ENCODE assay signal across 1 fruit fly cellular context in the genomic region with DNA sequence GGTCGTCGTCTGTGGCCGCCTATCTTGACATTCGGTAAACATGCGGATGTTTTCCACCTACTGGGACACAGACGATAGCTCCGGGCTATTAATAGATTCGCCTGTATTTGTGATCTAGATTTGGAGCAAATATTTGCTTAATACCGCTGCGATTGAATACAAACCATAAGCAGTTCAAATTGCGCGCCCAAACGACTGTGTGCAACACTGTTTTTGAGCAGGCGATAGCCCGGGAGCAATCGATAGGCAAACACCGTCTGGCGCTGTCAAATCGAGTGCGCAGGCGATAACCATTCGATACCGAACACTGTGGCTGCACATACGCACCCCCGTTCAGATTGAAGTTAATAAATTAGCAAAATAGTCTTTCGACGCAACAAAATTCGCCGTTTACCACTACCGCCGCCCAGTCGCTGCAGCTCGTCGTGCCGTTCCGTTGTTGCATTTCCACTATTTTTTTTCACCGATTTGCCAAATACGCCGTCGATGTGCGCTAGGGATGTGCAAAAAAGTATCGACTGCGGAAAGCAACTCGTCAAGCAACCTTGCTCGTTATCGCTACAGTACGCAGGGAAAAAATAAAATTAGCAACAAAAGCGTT.
TF ChIP-seq lines count a peak whose summit lies in the region.

A gene (plus strand): TSS at position 293 of the 601 bp plus-strand sequence.

TF ChIP-seq in whole organism, embryonic, 481 proteins besides CTCF, POLR2A, EP300 and RAD21 (continued from another document and continues in another):
- TF ChIP-seq Ets97D (GFP tag; optimal IDR thresholded peaks at IDR 0.05; lab: Kevin White, UChicago) = peak; percentile 75
- peak; percentile 60 for TF ChIP-seq lab (GFP tag; optimal IDR thresholded peaks at IDR 0.05; lab: Kevin White, UChicago)
- peak; percentile 40 for TF ChIP-seq ERR (GFP tag; optimal IDR thresholded peaks at IDR 0.05; lab: Kevin White, UChicago)
- no peak for TF ChIP-seq dan (GFP tag; IDR thresholded peaks at IDR 0.05; lab: Robert Waterston, UW)
- no peak for TF ChIP-seq sd (tag; optimal IDR thresholded peaks at IDR 0.05; lab: Kevin White, UChicago)
- TF ChIP-seq hth (optimal IDR thresholded peaks at IDR 0.05; lab: Kevin White, UChicago) = no peak
- TF ChIP-seq chn (GFP tag; optimal IDR thresholded peaks at IDR 0.05; lab: Kevin White, UChicago) = peak; percentile 3
- peak; percentile 95 for TF ChIP-seq hb (GFP tag; IDR thresholded peaks at IDR 0.05; lab: Robert Waterston, UW; ENCODE audit: partially characterized antibody)
- no peak for TF ChIP-seq C15 (GFP tag; IDR thresholded peaks at IDR 0.05; lab: Robert Waterston, UW)
- TF ChIP-seq Adf1 (GFP tag; IDR thresholded peaks at IDR 0.05; lab: Robert Waterston, UW) = peak; percentile 42
- TF ChIP-seq CG3838 (GFP tag; optimal IDR thresholded peaks at IDR 0.05; lab: Kevin White, UChicago) = no peak
- no peak for TF ChIP-seq Nf-YA (GFP tag; IDR thresholded peaks at IDR 0.05; lab: Robert Waterston, UW)
- no peak for TF ChIP-seq ind (GFP tag; optimal IDR thresholded peaks at IDR 0.05; lab: Kevin White, UChicago)
- peak; percentile 23 for TF ChIP-seq shn (GFP tag; optimal IDR thresholded peaks at IDR 0.05; lab: Kevin White, UChicago)
- TF ChIP-seq maf-S (GFP tag; optimal IDR thresholded peaks at IDR 0.05; lab: Kevin White, UChicago) = peak; percentile 10
- TF ChIP-seq MESR4 (GFP tag; optimal IDR thresholded peaks at IDR 0.05; lab: Kevin White, UChicago) = peak; percentile 88
- no peak for TF ChIP-seq otp (GFP tag; IDR thresholded peaks at IDR 0.05; lab: Robert Waterston, UW)
- TF ChIP-seq BEAF-32 (GFP tag; optimal IDR thresholded peaks at IDR 0.05; lab: Kevin White, UChicago) = peak; percentile 99
- peak; percentile 97 for TF ChIP-seq CG2116 (GFP tag; optimal IDR thresholded peaks at IDR 0.05; lab: Kevin White, UChicago)
- TF ChIP-seq Atf6 (GFP tag; IDR thresholded peaks at IDR 0.05; lab: Robert Waterston, UW) = peak; percentile 29; the same call in 1 of the 2 replicates
- peak; percentile 92 for TF ChIP-seq CG13287 (GFP tag; IDR thresholded peaks at IDR 0.05; lab: Robert Waterston, UW; ENCODE audit: partially characterized antibody)
- peak; percentile 38; the same call in 1 of the 2 replicates for TF ChIP-seq E2f1 (GFP tag; IDR thresholded peaks at IDR 0.05; lab: Robert Waterston, UW)
- peak; percentile 38 for TF ChIP-seq CG14710 (tag; optimal IDR thresholded peaks at IDR 0.05; lab: Kevin White, UChicago)
- TF ChIP-seq CG16863 (GFP tag; optimal IDR thresholded peaks at IDR 0.05; lab: Kevin White, UChicago) = peak; percentile 11
- TF ChIP-seq yki (optimal IDR thresholded peaks at IDR 0.05; lab: Kevin White, UChicago) = no peak
- TF ChIP-seq chif (GFP tag; optimal IDR thresholded peaks at IDR 0.05; lab: Kevin White, UChicago) = peak in 1 of 2 experiments; percentile 26
- peak; percentile 36 for TF ChIP-seq CG3995 (GFP tag; optimal IDR thresholded peaks at IDR 0.05; lab: Kevin White, UChicago)
- no peak for TF ChIP-seq h (optimal IDR thresholded peaks at IDR 0.05; lab: Kevin White, UChicago)
- no peak for TF ChIP-seq CG14441 (GFP tag; IDR thresholded peaks at IDR 0.05; lab: Robert Waterston, UW)
- peak; percentile 43 for TF ChIP-seq fd64A (GFP tag; optimal IDR thresholded peaks at IDR 0.05; lab: Kevin White, UChicago)
- peak; percentile 43 for TF ChIP-seq phol (tag; optimal IDR thresholded peaks at IDR 0.05; lab: Kevin White, UChicago)
- TF ChIP-seq CG7839 (tag; optimal IDR thresholded peaks at IDR 0.05; lab: Kevin White, UChicago) = peak; percentile 17
- no peak for TF ChIP-seq CG14050 (GFP tag; IDR thresholded peaks at IDR 0.05; lab: Robert Waterston, UW)
- peak; percentile 53 for TF ChIP-seq Mad (GFP tag; optimal IDR thresholded peaks at IDR 0.05; lab: Kevin White, UChicago)
- peak; percentile 59 for TF ChIP-seq CG13296 (GFP tag; optimal IDR thresholded peaks at IDR 0.05; lab: Kevin White, UChicago)
- TF ChIP-seq Hsf (GFP tag; optimal IDR thresholded peaks at IDR 0.05; lab: Kevin White, UChicago) = peak; percentile 16
- TF ChIP-seq jigr1 (GFP tag; IDR thresholded peaks at IDR 0.05; lab: Robert Waterston, UW) = no peak
- no peak for TF ChIP-seq Doc2 (GFP tag; IDR thresholded peaks at IDR 0.05; lab: Robert Waterston, UW)
- TF ChIP-seq CG4730 (GFP tag; IDR thresholded peaks at IDR 0.05; lab: Robert Waterston, UW) = no peak
- peak; percentile 93 for TF ChIP-seq CG34224 (GFP tag; IDR thresholded peaks at IDR 0.05; lab: Robert Waterston, UW; ENCODE audit: partially characterized antibody)
- peak; percentile 27 for TF ChIP-seq ems (GFP tag; optimal IDR thresholded peaks at IDR 0.05; lab: Kevin White, UChicago)
- TF ChIP-seq Hey (tag; optimal IDR thresholded peaks at IDR 0.05; lab: Kevin White, UChicago) = no peak
- no peak for TF ChIP-seq CG15696 (tag; optimal IDR thresholded peaks at IDR 0.05; lab: Kevin White, UChicago)
- TF ChIP-seq CG10462 (GFP tag; optimal IDR thresholded peaks at IDR 0.05; lab: Kevin White, UChicago) = no peak
- no peak for TF ChIP-seq CG1602 (GFP tag; optimal IDR thresholded peaks at IDR 0.05; lab: Kevin White, UChicago)
- TF ChIP-seq Eip74EF (GFP tag; optimal IDR thresholded peaks at IDR 0.05; lab: Kevin White, UChicago) = no peak
- TF ChIP-seq dati (GFP tag; IDR thresholded peaks at IDR 0.05; lab: Robert Waterston, UW) = no peak
- no peak; the same call in 2 of the 3 replicates for TF ChIP-seq CG34422 (GFP tag; IDR thresholded peaks at IDR 0.05; lab: Robert Waterston, UW)
- peak; percentile 95 for TF ChIP-seq Dll (GFP tag; IDR thresholded peaks at IDR 0.05; lab: Robert Waterston, UW; ENCODE audit: partially characterized antibody)
- TF ChIP-seq crc (GFP tag; optimal IDR thresholded peaks at IDR 0.05; lab: Kevin White, UChicago) = no peak
- TF ChIP-seq Dp (GFP tag; optimal IDR thresholded peaks at IDR 0.05; lab: Kevin White, UChicago) = peak; percentile 97
- peak; percentile 98 for TF ChIP-seq Sin3A (optimal IDR thresholded peaks at IDR 0.05; lab: Kevin White, UChicago)
- TF ChIP-seq CG6654 (GFP tag; optimal IDR thresholded peaks at IDR 0.05; lab: Kevin White, UChicago) = no peak
- no peak for TF ChIP-seq CG12744 (GFP tag; optimal IDR thresholded peaks at IDR 0.05; lab: Kevin White, UChicago)
- no peak for TF ChIP-seq CG4360 (GFP tag; IDR thresholded peaks at IDR 0.05; lab: Robert Waterston, UW)
- TF ChIP-seq Spps (tag; optimal IDR thresholded peaks at IDR 0.05; lab: Kevin White, UChicago) = no peak
- peak; percentile 97 for TF ChIP-seq ato (GFP tag; IDR thresholded peaks at IDR 0.05; lab: Robert Waterston, UW; ENCODE audit: partially characterized antibody)
- TF ChIP-seq Hr78 (GFP tag; optimal IDR thresholded peaks at IDR 0.05; lab: Kevin White, UChicago) = no peak
- TF ChIP-seq CG9876 (GFP tag; optimal IDR thresholded peaks at IDR 0.05; lab: Kevin White, UChicago) = no peak
- TF ChIP-seq CG6765 (GFP tag; optimal IDR thresholded peaks at IDR 0.05; lab: Kevin White, UChicago) = no peak
- peak; percentile 5 for TF ChIP-seq PHDP (tag; optimal IDR thresholded peaks at IDR 0.05; lab: Kevin White, UChicago)
- peak; percentile 47 for TF ChIP-seq fu2 (GFP tag; optimal IDR thresholded peaks at IDR 0.05; lab: Kevin White, UChicago)
- no peak for TF ChIP-seq CG6683 (GFP tag; optimal IDR thresholded peaks at IDR 0.05; lab: Kevin White, UChicago)
- peak; percentile 17 for TF ChIP-seq Blimp-1 (GFP tag; optimal IDR thresholded peaks at IDR 0.05; lab: Kevin White, UChicago)
- TF ChIP-seq CG30403 (GFP tag; optimal IDR thresholded peaks at IDR 0.05; lab: Kevin White, UChicago) = peak; percentile 45
- TF ChIP-seq CG17361 (GFP tag; IDR thresholded peaks at IDR 0.05; lab: Robert Waterston, UW) = peak; percentile 38; the same call in 2 of the 3 replicates
- TF ChIP-seq gem (tag; optimal IDR thresholded peaks at IDR 0.05; lab: Kevin White, UChicago) = peak; percentile 9
- peak; percentile 55 for TF ChIP-seq caup (GFP tag; optimal IDR thresholded peaks at IDR 0.05; lab: Kevin White, UChicago; ENCODE audit: severe bottlenecking)
- no peak for TF ChIP-seq CG7745 (tag; optimal IDR thresholded peaks at IDR 0.05; lab: Kevin White, UChicago)
- TF ChIP-seq zen (tag; optimal IDR thresholded peaks at IDR 0.05; lab: Kevin White, UChicago) = peak; percentile 48
- TF ChIP-seq so (GFP tag; IDR thresholded peaks at IDR 0.05; lab: Robert Waterston, UW) = 0 out of 3 replicates have a peak, but pooled peaks have one; percentile 9
- no peak for TF ChIP-seq D19B (GFP tag; optimal IDR thresholded peaks at IDR 0.05; lab: Kevin White, UChicago)
- no peak for TF ChIP-seq CG18011 (GFP tag; optimal IDR thresholded peaks at IDR 0.05; lab: Kevin White, UChicago)
- TF ChIP-seq CG18599 (GFP tag; optimal IDR thresholded peaks at IDR 0.05; lab: Kevin White, UChicago) = peak; percentile 37
- TF ChIP-seq D (optimal IDR thresholded peaks at IDR 0.05; lab: Kevin White, UChicago) = no peak
- no peak for TF ChIP-seq D (GFP tag; optimal IDR thresholded peaks at IDR 0.05; lab: Kevin White, UChicago)
- no peak for TF ChIP-seq org-1 (GFP tag; optimal IDR thresholded peaks at IDR 0.05; lab: Kevin White, UChicago)
- TF ChIP-seq exex (tag; optimal IDR thresholded peaks at IDR 0.05; lab: Kevin White, UChicago) = no peak
- TF ChIP-seq Lim3 (GFP tag; IDR thresholded peaks at IDR 0.05; lab: Robert Waterston, UW) = no peak
- peak; percentile 96 for TF ChIP-seq Bgb (GFP tag; IDR thresholded peaks at IDR 0.05; lab: Robert Waterston, UW; ENCODE audit: partially characterized antibody)
- TF ChIP-seq CG9215 (GFP tag; IDR thresholded peaks at IDR 0.05; lab: Robert Waterston, UW) = peak; percentile 48
- TF ChIP-seq CG5245 (GFP tag; optimal IDR thresholded peaks at IDR 0.05; lab: Kevin White, UChicago) = no peak
- TF ChIP-seq CG30020 (tag; optimal IDR thresholded peaks at IDR 0.05; lab: Kevin White, UChicago) = peak; percentile 27
- peak; percentile 37 for TF ChIP-seq Max (GFP tag; optimal IDR thresholded peaks at IDR 0.05; lab: Kevin White, UChicago)
- peak; percentile 64 for TF ChIP-seq MBD-R2 (GFP tag; IDR thresholded peaks at IDR 0.05; lab: Robert Waterston, UW)
- peak; percentile 44 for TF ChIP-seq H2.0 (GFP tag; IDR thresholded peaks at IDR 0.05; lab: Robert Waterston, UW)
- peak; percentile 54 for TF ChIP-seq row (GFP tag; IDR thresholded peaks at IDR 0.05; lab: Robert Waterston, UW)
- TF ChIP-seq CG32772 (GFP tag; IDR thresholded peaks at IDR 0.05; lab: Robert Waterston, UW) = peak; percentile 35; the same call in 1 of the 2 replicates
- TF ChIP-seq ranshi (GFP tag; IDR thresholded peaks at IDR 0.05; lab: Robert Waterston, UW) = peak; percentile 32; the same call in 1 of the 2 replicates
- TF ChIP-seq Dip3 (GFP tag; optimal IDR thresholded peaks at IDR 0.05; lab: Kevin White, UChicago) = peak; percentile 0
- peak; percentile 24; the same call in 1 of the 2 replicates for TF ChIP-seq wdn (GFP tag; IDR thresholded peaks at IDR 0.05; lab: Robert Waterston, UW)
- TF ChIP-seq Ssrp (tag; optimal IDR thresholded peaks at IDR 0.05; lab: Kevin White, UChicago) = no peak
- TF ChIP-seq ara (GFP tag; IDR thresholded peaks at IDR 0.05; lab: Robert Waterston, UW) = 0 out of 2 replicates have a peak, but pooled peaks have one; percentile 21
- peak; percentile 45; the same call in 1 of the 2 replicates for TF ChIP-seq seq (GFP tag; IDR thresholded peaks at IDR 0.05; lab: Robert Waterston, UW)
- TF ChIP-seq ttk (GFP tag; IDR thresholded peaks at IDR 0.05; lab: Robert Waterston, UW) = no peak; the same call in 1 of the 2 replicates
- peak; percentile 21 for TF ChIP-seq CG32532 (GFP tag; IDR thresholded peaks at IDR 0.05; lab: Robert Waterston, UW)
- TF ChIP-seq CG12236 (GFP tag; optimal IDR thresholded peaks at IDR 0.05; lab: Kevin White, UChicago) = no peak
- peak; percentile 92 for TF ChIP-seq CG6791 (GFP tag; IDR thresholded peaks at IDR 0.05; lab: Robert Waterston, UW; ENCODE audit: partially characterized antibody)
- peak; percentile 59 for TF ChIP-seq HLH54F (GFP tag; optimal IDR thresholded peaks at IDR 0.05; lab: Kevin White, UChicago)
- TF ChIP-seq CG14667 (GFP tag; IDR thresholded peaks at IDR 0.05; lab: Robert Waterston, UW) = no peak
- TF ChIP-seq CG7271 (tag; optimal IDR thresholded peaks at IDR 0.05; lab: Kevin White, UChicago) = no peak
- peak; percentile 20 for TF ChIP-seq CG16815 (GFP tag; optimal IDR thresholded peaks at IDR 0.05; lab: Kevin White, UChicago)
- TF ChIP-seq NK7.1 (GFP tag; optimal IDR thresholded peaks at IDR 0.05; lab: Kevin White, UChicago) = peak; percentile 1
- TF ChIP-seq CG5953 (GFP tag; IDR thresholded peaks at IDR 0.05; lab: Robert Waterston, UW) = no peak
- no peak for TF ChIP-seq CG4328 (GFP tag; optimal IDR thresholded peaks at IDR 0.05; lab: Kevin White, UChicago)
- TF ChIP-seq dysf (GFP tag; IDR thresholded peaks at IDR 0.05; lab: Robert Waterston, UW) = peak; percentile 47; the same call in 1 of the 3 replicates
- no peak for TF ChIP-seq CG18262 (tag; optimal IDR thresholded peaks at IDR 0.05; lab: Kevin White, UChicago)
- TF ChIP-seq Oli (tag; optimal IDR thresholded peaks at IDR 0.05; lab: Kevin White, UChicago) = no peak
- TF ChIP-seq CG10543 (GFP tag; optimal IDR thresholded peaks at IDR 0.05; lab: Kevin White, UChicago) = peak; percentile 33
- TF ChIP-seq CG10321 (GFP tag; IDR thresholded peaks at IDR 0.05; lab: Robert Waterston, UW) = no peak
- no peak for TF ChIP-seq TFAM (GFP tag; optimal IDR thresholded peaks at IDR 0.05; lab: Kevin White, UChicago)
- TF ChIP-seq D19A (tag; optimal IDR thresholded peaks at IDR 0.05; lab: Kevin White, UChicago) = no peak
- no peak for TF ChIP-seq CG43689 (GFP tag; IDR thresholded peaks at IDR 0.05; lab: Robert Waterston, UW)
- peak; percentile 30 for TF ChIP-seq sug (tag; optimal IDR thresholded peaks at IDR 0.05; lab: Kevin White, UChicago)
- TF ChIP-seq Fer2 (tag; optimal IDR thresholded peaks at IDR 0.05; lab: Kevin White, UChicago) = no peak
- TF ChIP-seq gsb-n (tag; optimal IDR thresholded peaks at IDR 0.05; lab: Kevin White, UChicago) = peak; percentile 30
- TF ChIP-seq CG11723 (GFP tag; optimal IDR thresholded peaks at IDR 0.05; lab: Kevin White, UChicago) = no peak
- TF ChIP-seq peb (GFP tag; IDR thresholded peaks at IDR 0.05; lab: Robert Waterston, UW) = no peak
- peak; percentile 27 for TF ChIP-seq CG9437 (GFP tag; optimal IDR thresholded peaks at IDR 0.05; lab: Kevin White, UChicago)
- TF ChIP-seq unc-4 (GFP tag; IDR thresholded peaks at IDR 0.05; lab: Robert Waterston, UW; ENCODE audit: partially characterized antibody) = peak; percentile 94
- TF ChIP-seq CG7357 (GFP tag; IDR thresholded peaks at IDR 0.05; lab: Robert Waterston, UW) = no peak
- TF ChIP-seq Ets65A (GFP tag; lab: Kevin White, UChicago) = peak; percentile 89
- peak; percentile 22 for TF ChIP-seq Nf-YB (GFP tag; optimal IDR thresholded peaks at IDR 0.05; lab: Kevin White, UChicago)
- no peak for TF ChIP-seq br (optimal IDR thresholded peaks at IDR 0.05; lab: Kevin White, UChicago)
- TF ChIP-seq ssp (GFP tag; IDR thresholded peaks at IDR 0.05; lab: Robert Waterston, UW) = peak; percentile 47; the same call in 1 of the 2 replicates
